Fruit fly (Drosophila melanogaster) whole organism, prepupa: ENCODE results near the gene CG15877.

Source experiments
- CG10631 ChIP-seq: fragments of 200-800 bp; sonication (Bioruptor generic); optimal IDR thresholded peaks from 2 replicates; lab custom pipeline; 2016; ENCODE audit warnings: missing biosample characterization, missing genetic modification characterization
- CG11902 ChIP-seq: fragments of 200-800 bp; sonication (Bioruptor generic); optimal IDR thresholded peaks from 3 replicates; lab custom pipeline; 2016; ENCODE audit warnings: missing biosample characterization, missing genetic modification characterization
- CG16779 ChIP-seq: fragments of 200-800 bp; sonication (Bioruptor generic); optimal IDR thresholded peaks from 3 replicates; lab custom pipeline; 2017; ENCODE audit warnings: missing biosample characterization, mild to moderate bottlenecking, missing genetic modification characterization
- CG3032 ChIP-seq: fragments of 200-800 bp; optimal IDR thresholded peaks from 2 replicates; lab custom pipeline; 2019; ENCODE audit warnings: missing biosample characterization, mild to moderate bottlenecking, missing genetic modification characterization, moderate library complexity
- CG32006 ChIP-seq: fragments of 200-800 bp; sonication (Bioruptor generic); optimal IDR thresholded peaks from 3 replicates; lab custom pipeline; 2017; ENCODE audit warnings: missing biosample characterization, mild to moderate bottlenecking, missing genetic modification characterization
- CG34406 ChIP-seq: fragments of 200-800 bp; sonication (Bioruptor generic); optimal IDR thresholded peaks from 3 replicates; lab custom pipeline; 2016; ENCODE audit warnings: missing biosample characterization, missing genetic modification characterization
- CG3919 ChIP-seq: fragments of 200-800 bp; sonication (Bioruptor generic); optimal IDR thresholded peaks from 3 replicates; lab custom pipeline; 2016; ENCODE audit warnings: missing biosample characterization, missing genetic modification characterization
- CG4318 ChIP-seq: fragments of 200-800 bp; sonication (Bioruptor generic); optimal IDR thresholded peaks from 3 replicates; lab custom pipeline; 2017; ENCODE audit warnings: missing biosample characterization, mild to moderate bottlenecking, missing genetic modification characterization
- CG6163 ChIP-seq: fragments of 200-800 bp; sonication (Bioruptor generic); IDR thresholded peaks from 3 replicates; pipeline ENCODE4 v1.3.6; 2022; ENCODE audit warnings: missing biosample characterization, missing genetic modification characterization
- CG6276 ChIP-seq: fragments of 200-800 bp; sonication (Bioruptor generic); optimal IDR thresholded peaks from 2 replicates; lab custom pipeline; 2017; ENCODE audit warnings: missing biosample characterization, mild to moderate bottlenecking, missing genetic modification characterization
- CG6808 ChIP-seq: fragments of 200-800 bp; sonication (Bioruptor generic); optimal IDR thresholded peaks from 3 replicates; lab custom pipeline; 2017; ENCODE audit warnings: missing biosample characterization, missing genetic modification characterization, mild to moderate bottlenecking, moderate library complexity, missing genetic modification reagents
- CG6854 ChIP-seq: fragments of 200-800 bp; sonication (Bioruptor generic); optimal IDR thresholded peaks from 2 replicates; lab custom pipeline; 2017; ENCODE audit warnings: missing biosample characterization, mild to moderate bottlenecking, missing genetic modification characterization
- CG7368 ChIP-seq: fragments of 200-800 bp; sonication (Bioruptor generic); optimal IDR thresholded peaks from 3 replicates; lab custom pipeline; 2016; ENCODE audit warnings: missing biosample characterization, missing genetic modification characterization
- CG8119 ChIP-seq: fragments of 200-800 bp; sonication (Bioruptor generic); IDR thresholded peaks from 3 replicates; pipeline ENCODE4 v1.3.6; 2022; ENCODE audit warnings: missing biosample characterization, missing genetic modification characterization
- CG8319 ChIP-seq: fragments of 200-800 bp; sonication (Bioruptor generic); optimal IDR thresholded peaks from 3 replicates; lab custom pipeline; 2016; ENCODE audit warnings: missing biosample characterization, missing genetic modification characterization
- CG8632 ChIP-seq: fragments of 200-800 bp; sonication (Bioruptor generic); optimal IDR thresholded peaks from 3 replicates; lab custom pipeline; 2016; ENCODE audit warnings: missing biosample characterization, missing genetic modification characterization
- CG9139 ChIP-seq: fragments of 200-800 bp; sonication (Bioruptor generic); optimal IDR thresholded peaks from 3 replicates; lab custom pipeline; 2017; ENCODE audit warnings: missing biosample characterization, mild to moderate bottlenecking, missing genetic modification characterization
- Eip75B ChIP-seq: fragments of 200-800 bp; sonication (Bioruptor generic); optimal IDR thresholded peaks from 3 replicates; lab custom pipeline; 2016; ENCODE audit warnings: missing biosample characterization, missing genetic modification characterization
- Eip78C ChIP-seq: fragments of 200-800 bp; sonication (Bioruptor generic); peaks from one replicate; lab custom pipeline; 2016; ENCODE audit warnings: missing biosample characterization, missing genetic modification characterization
- Eip93F ChIP-seq: fragments of 200-800 bp; sonication (Bioruptor generic); optimal IDR thresholded peaks from 2 replicates; lab custom pipeline; 2016; ENCODE audit warnings: missing biosample characterization, mild to moderate bottlenecking, missing genetic modification characterization
- Gug ChIP-seq: fragments of 200-800 bp; sonication (Bioruptor generic); IDR thresholded peaks from 2 replicates; pipeline ENCODE4 v1.3.6; 2022; ENCODE audit warnings: missing biosample characterization, missing genetic modification characterization
- Hr38 ChIP-seq: sonication (Bioruptor generic); optimal IDR thresholded peaks from 2 replicates; lab custom pipeline; 2016; ENCODE audit warnings: missing biosample characterization, missing genetic modification characterization
- Hr39 ChIP-seq: fragments of 200-800 bp; sonication (Bioruptor generic); optimal IDR thresholded peaks from 2 replicates; lab custom pipeline; 2016; ENCODE audit warnings: missing biosample characterization, missing genetic modification characterization
- Lpt ChIP-seq: fragments of 200-800 bp; sonication (Bioruptor generic); optimal IDR thresholded peaks from 3 replicates; lab custom pipeline; 2016; ENCODE audit warnings: missing biosample characterization, missing genetic modification characterization
- Met ChIP-seq: fragments of 200-800 bp; sonication (Bioruptor generic); optimal IDR thresholded peaks from 3 replicates; lab custom pipeline; 2016; ENCODE audit warnings: missing biosample characterization, missing genetic modification characterization
- OdsH ChIP-seq: fragments of 200-800 bp; sonication (Bioruptor generic); optimal IDR thresholded peaks from 3 replicates; lab custom pipeline; 2016; ENCODE audit warnings: missing biosample characterization, missing genetic modification characterization
- Sox14 ChIP-seq: fragments of 200-800 bp; sonication (Bioruptor generic); optimal IDR thresholded peaks from 3 replicates; lab custom pipeline; 2016; ENCODE audit warnings: missing biosample characterization, missing genetic modification characterization
- Sox15 ChIP-seq: fragments of 200-800 bp; sonication (Bioruptor generic); optimal IDR thresholded peaks from 3 replicates; lab custom pipeline; 2016; ENCODE audit warnings: missing biosample characterization, missing genetic modification characterization
- cyc ChIP-seq: fragments of 200-800 bp; sonication (Bioruptor generic); optimal IDR thresholded peaks from 3 replicates; lab custom pipeline; 2016; ENCODE audit warnings: missing biosample characterization, missing genetic modification characterization
- dac ChIP-seq: fragments of 200-800 bp; sonication (Bioruptor generic); optimal IDR thresholded peaks from 2 replicates; lab custom pipeline; 2017; ENCODE audit warnings: missing biosample characterization, mild to moderate bottlenecking, missing genetic modification characterization
- dsx ChIP-seq: fragments of 200-800 bp; optimal IDR thresholded peaks from 3 replicates; lab custom pipeline; 2019; ENCODE audit warnings: missing biosample characterization, mild to moderate bottlenecking, missing genetic modification characterization, moderate library complexity; ENCODE audit not compliant: poor library complexity, severe bottlenecking
- eg ChIP-seq: fragments of 200-800 bp; sonication (Bioruptor generic); IDR thresholded peaks from 3 replicates; pipeline ENCODE4 v1.3.6; 2022; ENCODE audit warnings: missing biosample characterization, missing genetic modification characterization
- fd59A ChIP-seq: fragments of 200-800 bp; sonication (Bioruptor generic); optimal IDR thresholded peaks from 2 replicates; lab custom pipeline; 2017; ENCODE audit warnings: missing biosample characterization, mild to moderate bottlenecking, missing genetic modification characterization, missing genetic modification reagents
- fd85E ChIP-seq: fragments of 200-800 bp; sonication (Bioruptor generic); optimal IDR thresholded peaks from 3 replicates; lab custom pipeline; 2016; ENCODE audit warnings: missing biosample characterization, missing genetic modification characterization
- fkh ChIP-seq: fragments of 200-800 bp; sonication (Bioruptor generic); optimal IDR thresholded peaks from 3 replicates; lab custom pipeline; 2017; ENCODE audit warnings: missing biosample characterization, mild to moderate bottlenecking, missing genetic modification characterization, moderate library complexity
- pdm3 ChIP-seq: fragments of 200-800 bp; sonication (Bioruptor generic); optimal IDR thresholded peaks from 3 replicates; lab custom pipeline; 2016; ENCODE audit warnings: missing biosample characterization, missing genetic modification characterization
- salr ChIP-seq, 2 experiments: fragments of 200-800 bp; sonication (Bioruptor generic); optimal IDR thresholded peaks; 3 replicates each; lab custom pipeline; 2016 to 2018; ENCODE audit warnings: missing biosample characterization in 2 of 2, missing genetic modification characterization in 2 of 2, mild to moderate bottlenecking in 1 of 2
- spab ChIP-seq: fragments of 200-800 bp; sonication (Bioruptor generic); optimal IDR thresholded peaks from 2 replicates; lab custom pipeline; 2017; ENCODE audit warnings: missing biosample characterization, mild to moderate bottlenecking, missing genetic modification characterization, missing genetic modification reagents
- svp ChIP-seq: fragments of 200-800 bp; sonication (Bioruptor generic); peaks from one replicate; lab custom pipeline; 2016; ENCODE audit warnings: missing biosample characterization, missing genetic modification characterization
- topi ChIP-seq: fragments of 200-800 bp; sonication (Bioruptor generic); optimal IDR thresholded peaks from 3 replicates; lab custom pipeline; 2016; ENCODE audit warnings: missing biosample characterization, missing genetic modification characterization
- vri ChIP-seq: fragments of 200-800 bp; sonication (Bioruptor generic); optimal IDR thresholded peaks from 3 replicates; lab custom pipeline; 2016; ENCODE audit warnings: missing biosample characterization, mild to moderate bottlenecking, missing genetic modification characterization

Gene CG15877

DNA sequence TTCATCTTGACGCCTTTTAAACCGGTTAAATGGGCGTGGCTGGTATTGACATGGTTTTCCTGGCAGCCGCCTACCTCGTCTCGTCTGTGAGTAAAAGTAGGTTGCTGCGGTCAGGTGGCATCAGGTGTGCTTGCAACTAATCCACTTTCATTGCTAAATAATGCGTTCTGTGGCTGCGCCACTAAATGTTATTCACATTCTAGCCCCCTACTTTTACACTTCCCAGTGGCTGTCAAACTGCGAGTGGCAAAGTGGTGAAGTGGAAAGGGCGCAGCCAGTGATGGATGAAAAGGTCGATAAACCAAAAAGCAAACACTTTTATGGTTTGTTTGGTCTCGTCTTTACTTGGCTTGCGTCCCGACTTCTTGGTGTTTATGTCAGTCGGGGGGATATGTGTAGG lies 48.3 kb upstream of the CG15877 start:
- peak; percentile 18 for TF ChIP-seq Eip78C (GFP tag; lab: Kevin White, UChicago)
- TF ChIP-seq Hr39 (GFP tag; lab: Kevin White, UChicago), result no peak
- TF ChIP-seq Eip75B (GFP tag; lab: Kevin White, UChicago), result no peak

dm6 chr3L:2424094-2424493 lies 46.7 kb upstream of the CG15877 start:
- TF ChIP-seq topi (GFP tag; lab: Kevin White, UChicago) (no peak), CG34406 (GFP tag; lab: Kevin White, UChicago) (no peak), svp (GFP tag; lab: Kevin White, UChicago) (peak; percentile 87), CG8319 (GFP tag; lab: Kevin White, UChicago) (no peak), CG32006 (GFP tag; lab: Kevin White, UChicago) (peak; percentile 0), CG6808 (GFP tag; lab: Kevin White, UChicago) (no peak), eg (GFP tag; lab: Robert Waterston, UW) (no peak), salr (GFP tag; optimal IDR thresholded peaks at IDR 0.05; lab: Kevin White, UChicago) (no peak), CG8632 (GFP tag; lab: Kevin White, UChicago) (no peak)

DNA sequence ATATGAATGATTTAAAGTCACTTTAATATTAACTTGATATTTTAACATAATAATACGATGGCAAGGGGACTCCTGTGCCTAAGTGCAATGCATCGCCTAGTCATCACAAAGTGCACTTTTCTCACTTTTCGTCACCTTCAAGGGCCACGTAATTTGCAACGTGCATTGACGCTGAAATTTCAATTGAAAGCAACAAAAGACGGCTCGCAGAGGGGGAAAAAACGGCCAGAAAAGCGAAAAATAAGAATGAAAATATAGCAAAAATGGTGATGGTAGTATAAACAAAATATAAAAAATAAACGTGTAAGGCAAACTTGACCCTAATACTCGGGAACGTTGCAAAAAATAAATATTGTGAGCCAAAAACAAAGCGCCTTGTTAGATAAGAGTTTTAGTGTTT lies 46.2 kb upstream of the CG15877 start:
- no peak for TF ChIP-seq CG6163
- TF ChIP-seq CG3032 (tag; lab: Kevin White, UChicago), result no peak

DNA sequence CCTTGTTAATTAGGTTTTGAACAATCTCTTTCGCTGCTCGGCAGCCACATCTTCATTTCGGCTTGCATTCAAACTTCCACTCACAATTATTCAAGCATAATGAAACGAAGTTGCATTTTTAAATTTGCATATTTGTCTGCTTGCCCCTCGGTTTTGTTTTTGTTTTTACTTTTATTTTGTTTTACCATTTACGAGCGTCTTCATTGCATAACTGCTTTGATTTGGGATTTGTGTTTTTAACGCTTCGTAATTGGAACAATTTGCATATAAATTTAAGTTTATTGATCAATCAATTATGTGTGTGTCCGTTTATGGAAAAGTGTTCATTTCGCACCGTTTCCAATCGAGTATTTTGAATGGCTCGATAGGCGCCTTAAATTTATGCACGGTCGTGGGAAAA lies 45.4 kb upstream of the CG15877 start:
- TF ChIP-seq Lpt (GFP tag; lab: Kevin White, UChicago) (no peak), CG6276 (GFP tag; lab: Kevin White, UChicago) (no peak), vri (GFP tag; lab: Kevin White, UChicago) (no peak), Eip93F (GFP tag; lab: Kevin White, UChicago) (no peak), CG3919 (GFP tag; lab: Kevin White, UChicago) (no peak), Hr38 (GFP tag; lab: Kevin White, UChicago) (no peak), dsx (GFP tag; lab: Kevin White, UChicago) (no peak), CG3032 (tag; lab: Kevin White, UChicago) (no peak), Eip78C (GFP tag; lab: Kevin White, UChicago) (no peak), CG6163 (no peak), fd85E (GFP tag; lab: Kevin White, UChicago) (no peak)

- TF ChIP-seq fkh (GFP tag; lab: Kevin White, UChicago) (peak; percentile 0), CG7368 (GFP tag; lab: Kevin White, UChicago) (no peak)
Observed at dm6 chr3L:2421138-2421537, 43.8 kb upstream of the CG15877 start.

dm6 chr3L:2418769-2419168 lies 41.4 kb upstream of the CG15877 start:
- TF ChIP-seq CG6808 (GFP tag; lab: Kevin White, UChicago) (peak; percentile 90), CG4318 (GFP tag; lab: Kevin White, UChicago) (peak; percentile 2), Sox14 (GFP tag; lab: Kevin White, UChicago) (peak; percentile 88), dac (GFP tag; lab: Kevin White, UChicago) (no peak), CG6854 (GFP tag; lab: Kevin White, UChicago) (peak; percentile 89), Met (GFP tag; lab: Kevin White, UChicago) (peak; percentile 86), CG9139 (GFP tag; lab: Kevin White, UChicago) (peak; percentile 91), Sox15 (peak; percentile 60), CG7368 (GFP tag; lab: Kevin White, UChicago) (peak; percentile 93), OdsH (GFP tag; lab: Kevin White, UChicago) (peak; percentile 76), CG11902 (peak; percentile 93), Gug (GFP tag; lab: Robert Waterston, UW) (peak; percentile 81), Eip78C (GFP tag; lab: Kevin White, UChicago) (peak; percentile 99), CG32006 (GFP tag; lab: Kevin White, UChicago) (peak; percentile 73), CG8319 (GFP tag; lab: Kevin White, UChicago) (peak; percentile 78), fd59A (GFP tag; lab: Kevin White, UChicago) (peak; percentile 82), CG10631 (peak; percentile 75), CG3032 (tag; lab: Kevin White, UChicago) (peak; percentile 80), CG16779 (tag; lab: Kevin White, UChicago) (peak; percentile 50), CG6163 (peak; percentile 95), cyc (GFP tag; lab: Kevin White, UChicago) (peak; percentile 95), dsx (GFP tag; lab: Kevin White, UChicago) (peak; percentile 90), pdm3 (GFP tag; lab: Kevin White, UChicago) (peak; percentile 82), Hr38 (GFP tag; lab: Kevin White, UChicago) (no peak), spab (peak; percentile 90), CG8119 (GFP tag; lab: Robert Waterston, UW) (peak; percentile 81; the same call in 2 of the 3 replicates), fkh (GFP tag; lab: Kevin White, UChicago) (no peak)
